Fruit fly (Drosophila melanogaster) whole organism, embryonic: ENCODE results near the gene org-1.
A peak's percentile ranks its signal among the peaks of the same experiment; 100 is the strongest.

Experiments used
- CG10274 ChIP-seq: fragments of 200-800 bp; sonication (Bioruptor generic); optimal IDR thresholded peaks from 3 replicates; lab custom pipeline; 2017; ENCODE audit warnings: missing biosample characterization, mild to moderate bottlenecking, missing genetic modification characterization
- CG10321 ChIP-seq: fragments of 200-800 bp; sonication (Bioruptor generic); IDR thresholded peaks from 2 replicates; pipeline ENCODE4 v1.3.6; 2022; ENCODE audit warnings: missing biosample characterization, missing genetic modification characterization
- CG11696 ChIP-seq: fragments of 200-800 bp; sonication (Bioruptor generic); IDR thresholded peaks from 2 replicates; pipeline ENCODE4 v1.3.6; 2022; ENCODE audit warnings: missing biosample characterization, missing genetic modification characterization
- CG12744 ChIP-seq: fragments of 200-800 bp; sonication (Bioruptor generic); optimal IDR thresholded peaks from 2 replicates; lab custom pipeline; 2016; ENCODE audit warnings: missing biosample characterization, missing genetic modification characterization
- CG12769 ChIP-seq: fragments of 200-800 bp; sonication (Bioruptor generic); optimal IDR thresholded peaks from 2 replicates; lab custom pipeline; 2019; ENCODE audit warnings: missing biosample characterization, mild to moderate bottlenecking, missing genetic modification characterization, moderate library complexity
- CG14860 ChIP-seq: fragments of 200-800 bp; sonication (Bioruptor generic); IDR thresholded peaks from 3 replicates; pipeline ENCODE4 v1.3.6; 2022; ENCODE audit warnings: missing biosample characterization, missing genetic modification characterization; ENCODE audit not compliant: partially characterized antibody
- CG15601 ChIP-seq: fragments of 200-800 bp; sonication (Bioruptor generic); optimal IDR thresholded peaks from 3 replicates; lab custom pipeline; 2019; ENCODE audit warnings: missing biosample characterization, mild to moderate bottlenecking, missing genetic modification characterization, moderate library complexity
- CG16779 ChIP-seq: fragments of 200-800 bp; sonication (Bioruptor generic); IDR thresholded peaks from 2 replicates; pipeline ENCODE4 v1.3.6; 2022; ENCODE audit warnings: missing biosample characterization, missing genetic modification characterization
- CG17568 ChIP-seq: fragments of 200-800 bp; sonication (Bioruptor generic); optimal IDR thresholded peaks from 2 replicates; lab custom pipeline; 2018; ENCODE audit warnings: missing biosample characterization, mild to moderate bottlenecking, missing genetic modification characterization, moderate library complexity
- CG2116 ChIP-seq: fragments of 200-800 bp; sonication (Bioruptor generic); optimal IDR thresholded peaks from 3 replicates; lab custom pipeline; 2018; ENCODE audit warnings: missing biosample characterization, mild to moderate bottlenecking, missing genetic modification characterization
- CG2120 ChIP-seq: fragments of 200-800 bp; sonication (Bioruptor generic); optimal IDR thresholded peaks from 3 replicates; lab custom pipeline; 2016; ENCODE audit warnings: missing biosample characterization, missing genetic modification characterization
- CG2712 ChIP-seq: fragments of 200-800 bp; optimal IDR thresholded peaks from 3 replicates; lab custom pipeline; 2019; ENCODE audit warnings: missing biosample characterization, mild to moderate bottlenecking, missing genetic modification characterization, moderate library complexity
- CG3163 ChIP-seq: fragments of 200-800 bp; sonication (Bioruptor generic); optimal IDR thresholded peaks from 3 replicates; lab custom pipeline; 2016; ENCODE audit warnings: missing biosample characterization, missing genetic modification characterization
- CG34422 ChIP-seq: fragments of 200-800 bp; sonication (Bioruptor generic); IDR thresholded peaks from 3 replicates; pipeline ENCODE4 v1.3.6; 2022; ENCODE audit warnings: missing biosample characterization, missing genetic modification characterization
- CG4360 ChIP-seq: fragments of 200-800 bp; sonication (Bioruptor generic); IDR thresholded peaks from 2 replicates; pipeline ENCODE4 v1.3.6; 2022; ENCODE audit warnings: missing biosample characterization, missing genetic modification characterization
- CG6254 ChIP-seq: fragments of 200-800 bp; sonication (Bioruptor generic); optimal IDR thresholded peaks from 3 replicates; lab custom pipeline; 2017; ENCODE audit warnings: mild to moderate bottlenecking, missing biosample characterization, missing genetic modification reagents, missing genetic modification characterization
- Dad ChIP-seq: fragments of 200-800 bp; sonication (Bioruptor generic); optimal IDR thresholded peaks from 3 replicates; lab custom pipeline; 2016; ENCODE audit warnings: missing biosample characterization, missing genetic modification characterization
- Dip3 ChIP-seq: fragments of 200-800 bp; sonication (Bioruptor generic); optimal IDR thresholded peaks from 3 replicates; lab custom pipeline; 2016; ENCODE audit warnings: missing biosample characterization, missing genetic modification characterization
- E2f1 ChIP-seq: fragments of 200-800 bp; sonication (Bioruptor generic); IDR thresholded peaks from 2 replicates; pipeline ENCODE4 v1.3.6; 2022; ENCODE audit warnings: missing biosample characterization, missing genetic modification characterization
- Fer1 ChIP-seq: fragments of 200-800 bp; sonication (Bioruptor generic); optimal IDR thresholded peaks from 2 replicates; lab custom pipeline; 2017; ENCODE audit warnings: missing biosample characterization, mild to moderate bottlenecking, missing genetic modification characterization
- H2.0 ChIP-seq: fragments of 200-800 bp; sonication (Bioruptor generic); IDR thresholded peaks from 2 replicates; pipeline ENCODE4 v1.3.6; 2022; ENCODE audit warnings: missing biosample characterization, missing genetic modification characterization
- HLHmδ ChIP-seq: fragments of 200-800 bp; sonication (Bioruptor generic); optimal IDR thresholded peaks from 2 replicates; lab custom pipeline; 2018; ENCODE audit warnings: missing biosample characterization, mild to moderate bottlenecking, missing genetic modification characterization, moderate library complexity
- Hey ChIP-seq: fragments of 200-800 bp; sonication (Bioruptor generic); optimal IDR thresholded peaks from 3 replicates; lab custom pipeline; 2018; ENCODE audit warnings: missing biosample characterization, mild to moderate bottlenecking, missing genetic modification characterization
- HmgD ChIP-seq: fragments of 200-800 bp; sonication (Bioruptor generic); optimal IDR thresholded peaks from 3 replicates; lab custom pipeline; 2016; ENCODE audit warnings: missing biosample characterization, missing genetic modification characterization
- MBD-R2 ChIP-seq: fragments of 200-800 bp; sonication (Bioruptor generic); IDR thresholded peaks from 2 replicates; pipeline ENCODE4 v1.3.6; 2022; ENCODE audit warnings: missing biosample characterization, missing genetic modification characterization
- NK7.1 ChIP-seq: fragments of 200-800 bp; sonication (Bioruptor generic); optimal IDR thresholded peaks from 3 replicates; lab custom pipeline; 2016; ENCODE audit warnings: missing biosample characterization, missing genetic modification characterization
- Nf-YB ChIP-seq: fragments of 200-800 bp; sonication (Bioruptor generic); optimal IDR thresholded peaks from 3 replicates; lab custom pipeline; 2019; ENCODE audit warnings: missing biosample characterization, mild to moderate bottlenecking, missing genetic modification characterization, moderate library complexity
- Rfx ChIP-seq: fragments of 200-800 bp; sonication (Bioruptor generic); IDR thresholded peaks from 2 replicates; pipeline ENCODE4 v1.3.6; 2022; ENCODE audit warnings: missing biosample characterization, missing genetic modification characterization
- Sry-β ChIP-seq: fragments of 200-800 bp; sonication (Bioruptor generic); optimal IDR thresholded peaks from 2 replicates; lab custom pipeline; 2018; ENCODE audit warnings: missing biosample characterization, mild to moderate bottlenecking, missing genetic modification characterization, moderate library complexity
- Trl ChIP-seq, 3 experiments: fragments of >200 bp in 2 of 3; fragments of 200-800 bp in 1 of 3; sonication (Bioruptor generic) in 1 of 3; optimal IDR thresholded peaks; 2 replicates in 1 of 3; 3 replicates in 2 of 3; lab custom pipeline; 2016 to 2017; ENCODE audit warnings: missing biosample characterization in 1 of 3, missing genetic modification characterization in 1 of 3
- Xrp1 ChIP-seq: fragments of 200-800 bp; sonication (Bioruptor generic); IDR thresholded peaks from 2 replicates; pipeline ENCODE4 v1.3.6; 2022; ENCODE audit warnings: missing biosample characterization, missing genetic modification characterization
- bowl ChIP-seq: fragments of 200-800 bp; sonication (Bioruptor generic); IDR thresholded peaks from 2 replicates; pipeline ENCODE4 v1.3.6; 2022; ENCODE audit warnings: missing biosample characterization, missing genetic modification characterization
- cas ChIP-seq: fragments of 200-800 bp; sonication (Bioruptor generic); IDR thresholded peaks from 2 replicates; pipeline ENCODE4 v1.3.6; 2022; ENCODE audit warnings: missing biosample characterization, missing genetic modification characterization
- chif ChIP-seq, 2 experiments: fragments of 200-800 bp; sonication (Bioruptor generic); optimal IDR thresholded peaks; 3 replicates each; lab custom pipeline; 2016; ENCODE audit warnings: missing biosample characterization in 2 of 2, missing genetic modification characterization in 2 of 2
- chinmo ChIP-seq: fragments of 200-800 bp; sonication (Bioruptor generic); IDR thresholded peaks from 4 replicates; pipeline ENCODE4 v1.3.6; 2022; ENCODE audit warnings: missing biosample characterization, missing genetic modification characterization; ENCODE audit not compliant: partially characterized antibody
- da ChIP-seq: fragments of 200-800 bp; sonication (Bioruptor generic); optimal IDR thresholded peaks from 2 replicates; lab custom pipeline; 2016; ENCODE audit warnings: missing biosample characterization, missing genetic modification characterization
- dm ChIP-seq: fragments of 200-800 bp; sonication (Bioruptor generic); optimal IDR thresholded peaks from 3 replicates; lab custom pipeline; 2016; ENCODE audit warnings: missing biosample characterization, missing genetic modification characterization
- ewg ChIP-seq: fragments of 200-800 bp; sonication (Bioruptor generic); optimal IDR thresholded peaks from 3 replicates; lab custom pipeline; 2017; ENCODE audit warnings: mild to moderate bottlenecking, missing biosample characterization, missing genetic modification reagents, missing genetic modification characterization
- gcm ChIP-seq: fragments of 200-800 bp; sonication (Bioruptor generic); optimal IDR thresholded peaks from 2 replicates; lab custom pipeline; 2019; ENCODE audit warnings: missing biosample characterization, mild to moderate bottlenecking, missing genetic modification characterization, moderate library complexity
- hth ChIP-seq: fragments of >200 bp; optimal IDR thresholded peaks from 2 replicates; lab custom pipeline; 2017; ENCODE audit warnings: inconsistent platforms
- pho ChIP-seq: fragments of 200-800 bp; sonication (Bioruptor generic); optimal IDR thresholded peaks from 2 replicates; lab custom pipeline; 2016; ENCODE audit warnings: missing biosample characterization, missing genetic modification characterization
- schlank ChIP-seq: fragments of 200-800 bp; sonication (Bioruptor generic); optimal IDR thresholded peaks from 2 replicates; lab custom pipeline; 2018; ENCODE audit warnings: missing biosample characterization, mild to moderate bottlenecking, missing genetic modification characterization
- sens ChIP-seq: fragments of 200-800 bp; sonication (Bioruptor generic); peaks from one replicate; lab custom pipeline; 2016; ENCODE audit warnings: missing biosample characterization, missing genetic modification characterization
- sisA ChIP-seq: fragments of 200-800 bp; sonication (Bioruptor generic); IDR thresholded peaks from 2 replicates; pipeline ENCODE4 v1.3.6; 2022; ENCODE audit warnings: missing biosample characterization, missing genetic modification characterization
- slou ChIP-seq: fragments of 200-800 bp; sonication (Bioruptor generic); optimal IDR thresholded peaks from 3 replicates; lab custom pipeline; 2016; ENCODE audit warnings: missing biosample characterization, missing genetic modification characterization
- sob ChIP-seq: fragments of 200-800 bp; sonication (Bioruptor generic); IDR thresholded peaks from 2 replicates; pipeline ENCODE4 v1.3.6; 2022; ENCODE audit warnings: missing biosample characterization, missing genetic modification characterization
- tap ChIP-seq: fragments of 200-800 bp; optimal IDR thresholded peaks from 3 replicates; lab custom pipeline; 2019; ENCODE audit warnings: missing biosample characterization, mild to moderate bottlenecking, missing genetic modification characterization, moderate library complexity
- yki ChIP-seq: fragments of >200 bp; optimal IDR thresholded peaks from 3 replicates; lab custom pipeline; 2018
- zen2 ChIP-seq: fragments of 200-800 bp; sonication (Bioruptor generic); IDR thresholded peaks from 3 replicates; pipeline ENCODE4 v1.3.6; 2022; ENCODE audit warnings: missing biosample characterization, missing genetic modification characterization; ENCODE audit not compliant: partially characterized antibody

Gene org-1

dm6 chrX:8410349-8411240 lies 44.3 kb downstream of the org-1 start (continued):
- TF ChIP-seq Trl (optimal IDR thresholded peaks at IDR 0.05; lab: Kevin White, UChicago) (peak; percentile 96 to 98), Trl (GFP tag; optimal IDR thresholded peaks at IDR 0.05; lab: Kevin White, UChicago) (peak; percentile 22), sisA (GFP tag; lab: Robert Waterston, UW) (no peak), CG2116 (no peak), CG12744 (GFP tag; lab: Kevin White, UChicago) (no peak), Dip3 (no peak), CG2120 (no peak), gcm (GFP tag; lab: Kevin White, UChicago) (no peak), CG15601 (tag; lab: Kevin White, UChicago) (no peak), CG6254 (GFP tag; lab: Kevin White, UChicago) (peak; percentile 24), Sry-β (GFP tag; lab: Kevin White, UChicago) (no peak), CG4360 (GFP tag; lab: Robert Waterston, UW) (peak; percentile 29; the same call in 1 of the 2 replicates), chif (GFP tag; optimal IDR thresholded peaks at IDR 0.05; lab: Kevin White, UChicago) (no peak), CG3163 (GFP tag; lab: Kevin White, UChicago) (peak; percentile 3), dm (GFP tag; lab: Kevin White, UChicago) (no peak), tap (tag; lab: Kevin White, UChicago) (no peak), slou (no peak), pho (GFP tag; lab: Kevin White, UChicago) (no peak), CG2712 (tag; lab: Kevin White, UChicago) (no peak), hth (lab: Kevin White, UChicago) (no peak), CG10274 (GFP tag; lab: Kevin White, UChicago) (no peak), Fer1 (no peak), Nf-YB (no peak), MBD-R2 (GFP tag; lab: Robert Waterston, UW) (no peak), CG17568 (peak; percentile 6), yki (lab: Kevin White, UChicago) (peak; percentile 82), NK7.1 (GFP tag; lab: Kevin White, UChicago) (no peak), schlank (tag; lab: Kevin White, UChicago) (no peak), sens (GFP tag; lab: Kevin White, UChicago) (peak; percentile 76), sob (GFP tag; lab: Robert Waterston, UW) (peak; percentile 10; the same call in 1 of the 2 replicates), Rfx (peak; percentile 56), CG12769 (tag; lab: Kevin White, UChicago) (no peak), HmgD (GFP tag; lab: Kevin White, UChicago) (peak; percentile 9), CG14860 (GFP tag; lab: Robert Waterston, UW) (no peak), E2f1 (GFP tag; lab: Robert Waterston, UW) (no peak), H2.0 (GFP tag; lab: Robert Waterston, UW) (no peak), CG16779 (0 out of 2 replicates have a peak, but pooled peaks have one; percentile 9), Dad (no peak), zen2 (no peak), HLHmδ (peak; percentile 37), CG34422 (GFP tag; lab: Robert Waterston, UW) (peak; percentile 26; the same call in 1 of the 3 replicates), cas (GFP tag; lab: Robert Waterston, UW) (no peak), bowl (peak; percentile 80; the same call in 1 of the 2 replicates), Xrp1 (GFP tag; lab: Robert Waterston, UW) (peak; percentile 6; the same call in 1 of the 2 replicates), da (GFP tag; lab: Kevin White, UChicago) (no peak), CG11696 (GFP tag; lab: Robert Waterston, UW) (peak; percentile 42; the same call in 1 of the 2 replicates), CG10321 (GFP tag; lab: Robert Waterston, UW) (peak; percentile 95), ewg (GFP tag; lab: Kevin White, UChicago) (peak; percentile 22), Hey (tag; lab: Kevin White, UChicago) (no peak), chinmo (GFP tag; lab: Robert Waterston, UW) (0 out of 4 replicates have a peak, but pooled peaks have one; percentile 9)
